In the genomic region with DNA sequence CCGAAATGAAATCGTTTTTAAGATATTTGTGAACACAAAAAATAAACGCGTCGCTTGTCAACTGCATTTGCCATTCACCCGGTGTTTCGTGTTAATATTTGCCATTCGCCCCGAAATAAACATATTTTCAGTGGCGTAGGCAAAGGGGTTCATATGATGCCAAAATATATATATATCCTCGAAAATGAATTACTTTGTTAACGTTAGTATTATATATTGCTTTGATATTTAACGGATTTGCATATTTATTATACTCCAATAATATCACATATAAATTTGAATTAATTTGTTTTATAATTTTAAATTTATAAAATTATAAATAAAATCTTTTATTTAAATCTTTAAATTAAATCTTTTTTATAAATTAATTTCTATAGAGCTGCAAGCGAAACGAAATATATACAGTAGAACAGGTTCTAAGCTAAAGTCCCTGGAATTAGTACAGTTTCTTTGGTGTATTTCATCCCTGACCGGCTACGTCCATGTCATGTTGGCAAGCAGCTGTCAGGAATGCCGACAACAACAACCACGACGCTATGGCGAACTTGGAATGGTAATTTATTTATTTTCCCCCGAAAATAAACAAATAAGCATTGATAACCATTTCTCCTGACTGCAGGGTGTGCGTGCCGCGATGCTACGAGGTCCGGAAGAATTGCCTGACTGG, we compare ENCODE assay signal across 1 fruit fly cellular context.
TF ChIP-seq lines count a peak whose summit lies in the region.

A gene (minus strand): TSS at position 102 of the 667 bp plus-strand sequence.
A gene (plus strand): TSS at position 495 of the 667 bp plus-strand sequence.

TF ChIP-seq in whole organism, embryonic, 481 proteins besides CTCF, POLR2A, EP300 and RAD21 (continued from another document and continues in another):
- peak; percentile 79 for TF ChIP-seq CG3847 (GFP tag; IDR thresholded peaks at IDR 0.05; lab: Robert Waterston, UW)
- TF ChIP-seq CG15696 (tag; optimal IDR thresholded peaks at IDR 0.05; lab: Kevin White, UChicago), result peak; percentile 91
- TF ChIP-seq CG14014 (GFP tag; IDR thresholded peaks at IDR 0.05; lab: Robert Waterston, UW), result peak; percentile 71
- peak; percentile 52; the same call in 1 of the 2 replicates for TF ChIP-seq chm (GFP tag; IDR thresholded peaks at IDR 0.05; lab: Robert Waterston, UW)
- peak; percentile 94 for TF ChIP-seq Meics (GFP tag; optimal IDR thresholded peaks at IDR 0.05; lab: Kevin White, UChicago)
- no peak for TF ChIP-seq Bgb (GFP tag; IDR thresholded peaks at IDR 0.05; lab: Robert Waterston, UW; ENCODE audit: partially characterized antibody)
- TF ChIP-seq CG11085 (GFP tag; IDR thresholded peaks at IDR 0.05; lab: Robert Waterston, UW), result peak; percentile 56; the same call in 1 of the 2 replicates
- TF ChIP-seq Hr39 (optimal IDR thresholded peaks at IDR 0.05; lab: Kevin White, UChicago), result no peak
- TF ChIP-seq gsb (GFP tag; IDR thresholded peaks at IDR 0.05; lab: Robert Waterston, UW), result 0 out of 2 replicates have a peak, but pooled peaks have one; percentile 37
- peak; percentile 34 for TF ChIP-seq CG15479 (GFP tag; optimal IDR thresholded peaks at IDR 0.05; lab: Kevin White, UChicago)
- peak; percentile 75 for TF ChIP-seq CG6254 (GFP tag; optimal IDR thresholded peaks at IDR 0.05; lab: Kevin White, UChicago)
- no peak for TF ChIP-seq sqz (GFP tag; optimal IDR thresholded peaks at IDR 0.05; lab: Kevin White, UChicago)
- TF ChIP-seq gem (tag; optimal IDR thresholded peaks at IDR 0.05; lab: Kevin White, UChicago), result peak; percentile 96
- peak; percentile 56; the same call in 1 of the 2 replicates for TF ChIP-seq ssp (GFP tag; IDR thresholded peaks at IDR 0.05; lab: Robert Waterston, UW)
- TF ChIP-seq CG32767 (GFP tag; IDR thresholded peaks at IDR 0.05; lab: Robert Waterston, UW), result peak; percentile 64; the same call in 1 of the 2 replicates
- peak; percentile 87 for TF ChIP-seq cwo (GFP tag; optimal IDR thresholded peaks at IDR 0.05; lab: Kevin White, UChicago)
- TF ChIP-seq prd (optimal IDR thresholded peaks at IDR 0.05; lab: Kevin White, UChicago), result no peak
- TF ChIP-seq prd (GFP tag; IDR thresholded peaks at IDR 0.05; lab: Robert Waterston, UW), result peak; percentile 89
- TF ChIP-seq CG11398 (GFP tag; optimal IDR thresholded peaks at IDR 0.05; lab: Kevin White, UChicago), result no peak
- peak; percentile 84 for TF ChIP-seq CG17359 (tag; optimal IDR thresholded peaks at IDR 0.05; lab: Kevin White, UChicago)
- no peak for TF ChIP-seq Dip2 (GFP tag; IDR thresholded peaks at IDR 0.05; lab: Robert Waterston, UW)
- TF ChIP-seq H2.0 (GFP tag; IDR thresholded peaks at IDR 0.05; lab: Robert Waterston, UW), result peak; percentile 52
- TF ChIP-seq D (optimal IDR thresholded peaks at IDR 0.05; lab: Kevin White, UChicago), result no peak
- peak; percentile 90 for TF ChIP-seq D (GFP tag; optimal IDR thresholded peaks at IDR 0.05; lab: Kevin White, UChicago)
- TF ChIP-seq Lhr (GFP tag; optimal IDR thresholded peaks at IDR 0.05; lab: Kevin White, UChicago), result peak; percentile 18
- peak; percentile 83 for TF ChIP-seq Asciz (GFP tag; optimal IDR thresholded peaks at IDR 0.05; lab: Kevin White, UChicago)
- TF ChIP-seq scrt (GFP tag; optimal IDR thresholded peaks at IDR 0.05; lab: Kevin White, UChicago), result peak; percentile 21
- peak; percentile 68 for TF ChIP-seq CG17912 (GFP tag; optimal IDR thresholded peaks at IDR 0.05; lab: Kevin White, UChicago)
- TF ChIP-seq Nf-YB (GFP tag; optimal IDR thresholded peaks at IDR 0.05; lab: Kevin White, UChicago), result peak; percentile 85
- TF ChIP-seq Hey (tag; optimal IDR thresholded peaks at IDR 0.05; lab: Kevin White, UChicago), result no peak
- no peak for TF ChIP-seq CG7745 (tag; optimal IDR thresholded peaks at IDR 0.05; lab: Kevin White, UChicago)
- TF ChIP-seq en (GFP tag; optimal IDR thresholded peaks at IDR 0.05; lab: Kevin White, UChicago), result no peak
- peak; percentile 92 for TF ChIP-seq ranshi (GFP tag; IDR thresholded peaks at IDR 0.05; lab: Robert Waterston, UW)
- TF ChIP-seq aop (GFP tag; IDR thresholded peaks at IDR 0.05; lab: Robert Waterston, UW), result 0 out of 2 replicates have a peak, but pooled peaks have one; percentile 4
- TF ChIP-seq wdn (GFP tag; IDR thresholded peaks at IDR 0.05; lab: Robert Waterston, UW), result peak; percentile 53
- TF ChIP-seq Optix (GFP tag; IDR thresholded peaks at IDR 0.05; lab: Robert Waterston, UW), result peak; percentile 65; the same call in 2 of the 3 replicates
- no peak for TF ChIP-seq bbx (GFP tag; IDR thresholded peaks at IDR 0.05; lab: Robert Waterston, UW; ENCODE audit: partially characterized antibody)
- TF ChIP-seq CG4730 (GFP tag; IDR thresholded peaks at IDR 0.05; lab: Robert Waterston, UW), result peak; percentile 71
- TF ChIP-seq oc (tag; optimal IDR thresholded peaks at IDR 0.05; lab: Kevin White, UChicago), result no peak
- TF ChIP-seq Aef1 (GFP tag; IDR thresholded peaks at IDR 0.05; lab: Robert Waterston, UW), result peak; percentile 83
- peak; percentile 51 for TF ChIP-seq Sry-β (GFP tag; optimal IDR thresholded peaks at IDR 0.05; lab: Kevin White, UChicago)
- TF ChIP-seq ab (GFP tag; optimal IDR thresholded peaks at IDR 0.05; lab: Kevin White, UChicago), result peak; percentile 50
- TF ChIP-seq unc-4 (GFP tag; IDR thresholded peaks at IDR 0.05; lab: Robert Waterston, UW; ENCODE audit: partially characterized antibody), result no peak
- peak; percentile 96 for TF ChIP-seq CG7556 (GFP tag; optimal IDR thresholded peaks at IDR 0.05; lab: Kevin White, UChicago)
- no peak for TF ChIP-seq ham (GFP tag; IDR thresholded peaks at IDR 0.05; lab: Robert Waterston, UW)
- TF ChIP-seq CG9215 (GFP tag; IDR thresholded peaks at IDR 0.05; lab: Robert Waterston, UW), result peak; percentile 83
- 0 out of 2 replicates have a peak, but pooled peaks have one; percentile 39 for TF ChIP-seq stc (GFP tag; IDR thresholded peaks at IDR 0.05; lab: Robert Waterston, UW)
- TF ChIP-seq br (optimal IDR thresholded peaks at IDR 0.05; lab: Kevin White, UChicago), result no peak
- TF ChIP-seq Ets97D (GFP tag; optimal IDR thresholded peaks at IDR 0.05; lab: Kevin White, UChicago), result no peak
- no peak for TF ChIP-seq pfk (GFP tag; optimal IDR thresholded peaks at IDR 0.05; lab: Kevin White, UChicago)
- peak; percentile 63 for TF ChIP-seq danr (GFP tag; IDR thresholded peaks at IDR 0.05; lab: Robert Waterston, UW)
- TF ChIP-seq kni (GFP tag; optimal IDR thresholded peaks at IDR 0.05; lab: Kevin White, UChicago), result no peak
- TF ChIP-seq mam (GFP tag; optimal IDR thresholded peaks at IDR 0.05; lab: Kevin White, UChicago), result peak; percentile 78
- peak; percentile 17 for TF ChIP-seq gro (GFP tag; optimal IDR thresholded peaks at IDR 0.05; lab: Kevin White, UChicago)
- peak; percentile 57; the same call in 1 of the 2 replicates for TF ChIP-seq CG43689 (GFP tag; IDR thresholded peaks at IDR 0.05; lab: Robert Waterston, UW)
- peak; percentile 13 for TF ChIP-seq NC2β (GFP tag; optimal IDR thresholded peaks at IDR 0.05; lab: Kevin White, UChicago)
- peak; percentile 89 for TF ChIP-seq twi (tag; optimal IDR thresholded peaks at IDR 0.05; lab: Kevin White, UChicago)
- TF ChIP-seq kah (GFP tag; optimal IDR thresholded peaks at IDR 0.05; lab: Kevin White, UChicago), result peak; percentile 85
- no peak for TF ChIP-seq CG3726 (GFP tag; IDR thresholded peaks at IDR 0.05; lab: Robert Waterston, UW)
- TF ChIP-seq CG4617 (GFP tag; optimal IDR thresholded peaks at IDR 0.05; lab: Kevin White, UChicago; ENCODE audit: borderline replicate concordance), result peak; percentile 54
- TF ChIP-seq Six4 (GFP tag; optimal IDR thresholded peaks at IDR 0.05; lab: Kevin White, UChicago), result peak; percentile 86
- TF ChIP-seq knrl (GFP tag; IDR thresholded peaks at IDR 0.05; lab: Robert Waterston, UW; ENCODE audit: partially characterized antibody), result no peak
- TF ChIP-seq lab (GFP tag; optimal IDR thresholded peaks at IDR 0.05; lab: Kevin White, UChicago), result no peak
- TF ChIP-seq CG30403 (GFP tag; optimal IDR thresholded peaks at IDR 0.05; lab: Kevin White, UChicago), result peak; percentile 90
- peak; percentile 86 for TF ChIP-seq CG4820 (GFP tag; optimal IDR thresholded peaks at IDR 0.05; lab: Kevin White, UChicago)
- no peak for TF ChIP-seq bowl (GFP tag; IDR thresholded peaks at IDR 0.05; lab: Robert Waterston, UW)
- 0 out of 2 replicates have a peak, but pooled peaks have one; percentile 53 for TF ChIP-seq CG32772 (GFP tag; IDR thresholded peaks at IDR 0.05; lab: Robert Waterston, UW)
- TF ChIP-seq CG12299 (tag; optimal IDR thresholded peaks at IDR 0.05; lab: Kevin White, UChicago), result peak; percentile 78
- TF ChIP-seq sens (GFP tag; lab: Kevin White, UChicago), result peak; percentile 88
- TF ChIP-seq CG10274 (GFP tag; optimal IDR thresholded peaks at IDR 0.05; lab: Kevin White, UChicago), result no peak
- peak; percentile 75 for TF ChIP-seq Fer3 (tag; optimal IDR thresholded peaks at IDR 0.05; lab: Kevin White, UChicago)
- TF ChIP-seq tup (GFP tag; optimal IDR thresholded peaks at IDR 0.05; lab: Kevin White, UChicago), result peak; percentile 4
- peak; percentile 82 for TF ChIP-seq CG8281 (tag; optimal IDR thresholded peaks at IDR 0.05; lab: Kevin White, UChicago)
- TF ChIP-seq maf-S (GFP tag; optimal IDR thresholded peaks at IDR 0.05; lab: Kevin White, UChicago), result no peak
- TF ChIP-seq CG10147 (GFP tag; optimal IDR thresholded peaks at IDR 0.05; lab: Kevin White, UChicago), result peak; percentile 89
- peak; percentile 94 for TF ChIP-seq CG7839 (tag; optimal IDR thresholded peaks at IDR 0.05; lab: Kevin White, UChicago)
- no peak for TF ChIP-seq usp (GFP tag; optimal IDR thresholded peaks at IDR 0.05; lab: Kevin White, UChicago)
- TF ChIP-seq vnd (GFP tag; IDR thresholded peaks at IDR 0.05; lab: Robert Waterston, UW; ENCODE audit: partially characterized antibody), result no peak
- peak; percentile 59 for TF ChIP-seq CG7928 (GFP tag; optimal IDR thresholded peaks at IDR 0.05; lab: Kevin White, UChicago)
- peak; percentile 71 for TF ChIP-seq Antp (GFP tag; optimal IDR thresholded peaks at IDR 0.05; lab: Kevin White, UChicago)
- TF ChIP-seq wek (GFP tag; optimal IDR thresholded peaks at IDR 0.05; lab: Kevin White, UChicago), result no peak
- TF ChIP-seq Dip3 (GFP tag; optimal IDR thresholded peaks at IDR 0.05; lab: Kevin White, UChicago), result peak; percentile 13
- TF ChIP-seq Abd-B (GFP tag; optimal IDR thresholded peaks at IDR 0.05; lab: Kevin White, UChicago), result peak; percentile 87
- TF ChIP-seq CG14441 (GFP tag; IDR thresholded peaks at IDR 0.05; lab: Robert Waterston, UW), result peak; percentile 76
- TF ChIP-seq ems (GFP tag; optimal IDR thresholded peaks at IDR 0.05; lab: Kevin White, UChicago), result peak; percentile 27
- TF ChIP-seq ATbp (GFP tag; optimal IDR thresholded peaks at IDR 0.05; lab: Kevin White, UChicago), result peak; percentile 67
- no peak for TF ChIP-seq lov (optimal IDR thresholded peaks at IDR 0.05; lab: Kevin White, UChicago)
- no peak for TF ChIP-seq lov (GFP tag; IDR thresholded peaks at IDR 0.05; lab: Robert Waterston, UW)
- TF ChIP-seq repo (GFP tag; optimal IDR thresholded peaks at IDR 0.05; lab: Kevin White, UChicago), result no peak
- TF ChIP-seq MBD-R2 (GFP tag; IDR thresholded peaks at IDR 0.05; lab: Robert Waterston, UW), result peak; percentile 74
- TF ChIP-seq CG1529 (GFP tag; optimal IDR thresholded peaks at IDR 0.05; lab: Kevin White, UChicago), result peak; percentile 64
- peak; percentile 65; the same call in 2 of the 3 replicates for TF ChIP-seq CG7357 (GFP tag; IDR thresholded peaks at IDR 0.05; lab: Robert Waterston, UW)
- TF ChIP-seq NK7.1 (GFP tag; optimal IDR thresholded peaks at IDR 0.05; lab: Kevin White, UChicago), result no peak
- TF ChIP-seq CG3995 (GFP tag; optimal IDR thresholded peaks at IDR 0.05; lab: Kevin White, UChicago), result no peak
- no peak for TF ChIP-seq sens-2 (GFP tag; IDR thresholded peaks at IDR 0.05; lab: Robert Waterston, UW)
- peak; percentile 92 for TF ChIP-seq odd (GFP tag; optimal IDR thresholded peaks at IDR 0.05; lab: Kevin White, UChicago)
- no peak for TF ChIP-seq CG7987 (GFP tag; optimal IDR thresholded peaks at IDR 0.05; lab: Kevin White, UChicago)
- TF ChIP-seq CG10431 (GFP tag; optimal IDR thresholded peaks at IDR 0.05; lab: Kevin White, UChicago), result peak; percentile 80
- TF ChIP-seq CG9609 (GFP tag; optimal IDR thresholded peaks at IDR 0.05; lab: Kevin White, UChicago), result peak; percentile 38
- peak; percentile 93 for TF ChIP-seq sd (tag; optimal IDR thresholded peaks at IDR 0.05; lab: Kevin White, UChicago)
- TF ChIP-seq jumu (GFP tag; optimal IDR thresholded peaks at IDR 0.05; lab: Kevin White, UChicago), result peak; percentile 7
- peak; percentile 27 for TF ChIP-seq CHES-1-like (GFP tag; optimal IDR thresholded peaks at IDR 0.05; lab: Kevin White, UChicago)
- TF ChIP-seq unpg (GFP tag; optimal IDR thresholded peaks at IDR 0.05; lab: Kevin White, UChicago), result peak; percentile 80
- TF ChIP-seq CG10366 (GFP tag; IDR thresholded peaks at IDR 0.05; lab: Robert Waterston, UW), result peak; percentile 70
- 0 out of 2 replicates have a peak, but pooled peaks have one; percentile 15 for TF ChIP-seq CG11696 (GFP tag; IDR thresholded peaks at IDR 0.05; lab: Robert Waterston, UW)
- TF ChIP-seq Poxn (GFP tag; IDR thresholded peaks at IDR 0.05; lab: Robert Waterston, UW), result no peak
- TF ChIP-seq CG4404 (GFP tag; IDR thresholded peaks at IDR 0.05; lab: Robert Waterston, UW), result peak; percentile 74
- TF ChIP-seq sisA (GFP tag; IDR thresholded peaks at IDR 0.05; lab: Robert Waterston, UW), result peak; percentile 76
- TF ChIP-seq CG13894 (tag; optimal IDR thresholded peaks at IDR 0.05; lab: Kevin White, UChicago), result no peak
- TF ChIP-seq dati (GFP tag; IDR thresholded peaks at IDR 0.05; lab: Robert Waterston, UW), result 0 out of 2 replicates have a peak, but pooled peaks have one; percentile 40
- peak; percentile 53 for TF ChIP-seq CG8765 (GFP tag; IDR thresholded peaks at IDR 0.05; lab: Robert Waterston, UW)
- peak; percentile 73; the same call in 1 of the 2 replicates for TF ChIP-seq E2f1 (GFP tag; IDR thresholded peaks at IDR 0.05; lab: Robert Waterston, UW)
- TF ChIP-seq dmrt11E (tag; optimal IDR thresholded peaks at IDR 0.05; lab: Kevin White, UChicago), result peak; percentile 92
- peak; percentile 0 for TF ChIP-seq vfl (GFP tag; optimal IDR thresholded peaks at IDR 0.05; lab: Kevin White, UChicago)
- TF ChIP-seq CG34224 (GFP tag; IDR thresholded peaks at IDR 0.05; lab: Robert Waterston, UW; ENCODE audit: partially characterized antibody), result no peak
- no peak for TF ChIP-seq dan (GFP tag; IDR thresholded peaks at IDR 0.05; lab: Robert Waterston, UW)
- peak; percentile 78 for TF ChIP-seq Spps (tag; optimal IDR thresholded peaks at IDR 0.05; lab: Kevin White, UChicago)
- peak; percentile 88 for TF ChIP-seq dysf (GFP tag; IDR thresholded peaks at IDR 0.05; lab: Robert Waterston, UW)
- TF ChIP-seq PHDP (tag; optimal IDR thresholded peaks at IDR 0.05; lab: Kevin White, UChicago), result peak; percentile 91
- no peak for TF ChIP-seq tna (GFP tag; IDR thresholded peaks at IDR 0.05; lab: Robert Waterston, UW; ENCODE audit: partially characterized antibody)
- TF ChIP-seq gce (GFP tag; IDR thresholded peaks at IDR 0.05; lab: Robert Waterston, UW), result no peak
- no peak for TF ChIP-seq Dek (tag; optimal IDR thresholded peaks at IDR 0.05; lab: Kevin White, UChicago)
